Worm (Caenorhabditis elegans): Measurements from ENCODE around the gene nlp-22.

nlp-22 gene

ce11 chrX:2341989-2342388 is at the start of gene nlp-22:
TSS of gene nlp-22 (minus strand) at chrX:2342089.
- no peak for TF ChIP-seq nhr-2 (tag; optimal IDR thresholded peaks at IDR 0.05)
- no peak for TF ChIP-seq snpc-4 (tag; optimal IDR thresholded peaks at IDR 0.05)

- TF ChIP-seq ham-2 (GFP tag; optimal IDR thresholded peaks at IDR 0.05) (no peak), ceh-43 (GFP tag; optimal IDR thresholded peaks at IDR 0.05) (no peak), unc-62 (GFP tag; optimal IDR thresholded peaks at IDR 0.05) (no peak), sem-2 (GFP tag; optimal IDR thresholded peaks at IDR 0.05) (no peak), zip-8 (tag; optimal IDR thresholded peaks at IDR 0.05) (no peak), nhr-28 (tag; optimal IDR thresholded peaks at IDR 0.05) (no peak)
These were observed 45.2 kb upstream of the nlp-22 start for ce11 chrX:2386922-2387566.

ce11 chrX:2385453-2385852 is 43.6 kb upstream of the nlp-22 start, which contains the start of gene F47G3.1:
TSS of gene F47G3.1 (plus strand) at chrX:2385753.
- TF ChIP-seq cnd-1 (tag; optimal IDR thresholded peaks at IDR 0.05) = no peak

DNA sequence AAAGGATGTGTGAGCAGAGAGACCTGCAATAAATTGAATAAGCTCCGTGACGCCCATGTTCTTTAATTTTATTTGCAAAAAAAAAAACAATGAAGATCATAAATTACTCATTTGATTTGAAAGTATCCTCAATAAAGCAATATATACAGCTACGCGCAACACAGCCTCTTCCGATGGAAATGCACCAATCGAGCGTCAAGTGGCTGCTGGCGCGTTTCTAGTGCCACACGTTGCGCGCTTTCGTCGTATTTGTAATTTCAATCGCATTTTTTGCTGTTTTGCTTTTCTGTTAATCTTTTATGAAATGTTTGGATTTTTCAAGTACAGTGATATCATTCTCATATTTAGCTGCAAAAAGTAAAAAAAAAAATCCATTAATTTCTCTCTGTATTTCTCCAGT is 40.3 kb upstream of the nlp-22 start:
- TF ChIP-seq pha-4 (tag; optimal IDR thresholded peaks at IDR 0.05) = peak; percentile 21
- no peak for TF ChIP-seq mab-5 (tag; optimal IDR thresholded peaks at IDR 0.05)
- TF ChIP-seq ces-1 (GFP tag; optimal IDR thresholded peaks at IDR 0.05) = peak; percentile 9
- TF ChIP-seq lin-13 (tag; optimal IDR thresholded peaks at IDR 0.05) = peak; percentile 38

ce11 chrX:2381282-2381681 is 39.4 kb upstream of the nlp-22 start, which contains the start of gene F47G3.4:
TSS of gene F47G3.4 (plus strand) at chrX:2381582.
- no peak for TF ChIP-seq tbx-8 (GFP tag; optimal IDR thresholded peaks at IDR 0.05)
- TF ChIP-seq nhr-12 (tag; optimal IDR thresholded peaks at IDR 0.05) = no peak
- TF ChIP-seq blmp-1 (tag; optimal IDR thresholded peaks at IDR 0.05) = no peak
- TF ChIP-seq ceh-83 (GFP tag; optimal IDR thresholded peaks at IDR 0.05) = no peak
- no peak for TF ChIP-seq ham-2 (GFP tag; optimal IDR thresholded peaks at IDR 0.05)
- TF ChIP-seq M03D4.4 (tag; optimal IDR thresholded peaks at IDR 0.05) = no peak
- TF ChIP-seq ceh-43 (GFP tag; optimal IDR thresholded peaks at IDR 0.05) = no peak
- TF ChIP-seq mls-2 (tag; optimal IDR thresholded peaks at IDR 0.05) = no peak
- TF ChIP-seq unc-62 (GFP tag; optimal IDR thresholded peaks at IDR 0.05) = no peak
- no peak for TF ChIP-seq nhr-76 (tag; optimal IDR thresholded peaks at IDR 0.05)
- TF ChIP-seq lsy-2 (tag; optimal IDR thresholded peaks at IDR 0.05) = no peak
- TF ChIP-seq unc-39 (tag; optimal IDR thresholded peaks at IDR 0.05) = no peak
- TF ChIP-seq flh-1 (GFP tag; optimal IDR thresholded peaks at IDR 0.05) = no peak
- TF ChIP-seq sem-2 (GFP tag; optimal IDR thresholded peaks at IDR 0.05) = no peak
- TF ChIP-seq ztf-11 (tag; optimal IDR thresholded peaks at IDR 0.05) = no peak

DNA sequence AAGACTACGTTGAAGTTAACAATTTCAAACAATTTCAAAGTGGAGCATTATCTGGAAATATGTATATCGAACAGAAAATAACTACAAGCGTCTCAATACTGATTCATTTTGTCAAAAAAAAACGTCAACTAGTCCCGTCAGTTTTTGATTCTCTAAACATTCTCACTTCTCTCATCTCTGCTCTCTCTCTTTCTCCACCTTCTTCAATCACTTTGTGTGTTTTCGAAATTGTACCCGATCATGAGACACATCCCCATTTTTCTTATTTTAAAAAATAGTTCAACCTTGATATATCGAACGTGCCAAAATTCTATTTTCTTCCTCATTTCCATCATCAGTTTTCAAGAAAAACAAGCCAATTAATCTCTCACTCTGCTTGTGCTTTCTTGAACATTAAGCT is 38.9 kb upstream of the nlp-22 start:
- TF ChIP-seq mls-2 (tag; optimal IDR thresholded peaks at IDR 0.05) (no peak), flh-1 (GFP tag; optimal IDR thresholded peaks at IDR 0.05) (no peak), nhr-2 (tag; optimal IDR thresholded peaks at IDR 0.05) (no peak), cnd-1 (tag; optimal IDR thresholded peaks at IDR 0.05) (no peak), unc-62 (GFP tag; optimal IDR thresholded peaks at IDR 0.05) (no peak), nhr-76 (tag; optimal IDR thresholded peaks at IDR 0.05) (no peak), unc-39 (tag; optimal IDR thresholded peaks at IDR 0.05) (no peak), blmp-1 (tag; optimal IDR thresholded peaks at IDR 0.05) (no peak)

DNA sequence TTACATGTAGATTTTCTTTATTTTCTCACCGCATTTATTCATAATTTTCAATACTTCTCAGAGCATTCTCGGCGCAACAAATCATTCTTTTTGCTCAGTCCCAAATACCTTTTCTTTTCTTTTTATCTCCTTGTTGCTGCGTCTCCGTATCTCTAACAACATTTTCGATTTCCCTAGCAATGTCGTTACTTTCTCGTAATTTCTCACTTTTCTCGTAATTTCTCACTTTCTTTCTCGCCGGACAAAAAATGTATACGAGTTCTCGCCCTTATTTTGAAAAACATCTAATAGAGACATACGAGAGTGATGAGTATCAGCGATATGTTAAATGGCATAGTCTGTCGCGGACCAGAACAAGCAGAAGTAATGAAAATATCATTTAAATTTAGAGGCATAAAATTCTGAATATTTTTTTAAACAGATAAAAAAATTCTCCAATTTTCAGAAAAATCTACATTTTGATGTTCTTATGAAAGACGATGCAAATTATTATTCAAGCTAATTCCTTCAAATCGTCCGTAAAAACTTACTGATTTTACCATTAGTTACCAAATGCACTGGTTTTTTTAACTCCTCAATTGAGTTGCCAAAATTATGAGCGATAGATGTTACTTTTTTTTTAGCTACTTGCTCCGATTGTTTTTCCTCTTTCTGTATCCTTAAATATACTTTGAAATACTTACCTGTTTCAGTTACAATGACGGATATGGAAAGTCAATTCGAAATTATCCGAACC is 33.6 kb upstream of the nlp-22 start, which contains the start of gene F47G3.3:
Gene F47G3.3 (plus strand): TSS at position 686 of the 736 bp plus-strand sequence.
- TF ChIP-seq lin-13 (tag; optimal IDR thresholded peaks at IDR 0.05) (no peak), sem-2 (GFP tag; optimal IDR thresholded peaks at IDR 0.05) (no peak), mls-2 (tag; optimal IDR thresholded peaks at IDR 0.05) (no peak), sptf-1 (tag; optimal IDR thresholded peaks at IDR 0.05) (no peak), unc-120 (tag; optimal IDR thresholded peaks at IDR 0.05; ENCODE audit: poor library complexity, severe bottlenecking) (no peak)

Measured in whole organism, mixed stage, embryonic.